Worm (Caenorhabditis elegans) whole organism, L4 larva: ENCODE data around the gene F59B2.13.

Experiments
- F26F4.8 ChIP-seq: fragments of 200-800 bp; sonication (Bioruptor generic); conservative IDR thresholded peaks from 2 replicates; pipeline ENCODE4 v1.3.6; 2022; ENCODE audit warnings: missing genetic modification characterization, missing compliant biosample characterization
- T20F7.1 ChIP-seq: fragments of 200-800 bp; sonication (Bioruptor generic); optimal IDR thresholded peaks from 2 replicates; lab custom pipeline; 2018; ENCODE audit warnings: mild to moderate bottlenecking, missing genetic modification characterization, missing compliant biosample characterization
- Y48G9A.11 ChIP-seq: fragments of 200-800 bp; sonication (Bioruptor generic); IDR thresholded peaks from 2 replicates; pipeline ENCODE4 v1.3.6; 2022; ENCODE audit warnings: missing genetic modification reagents, missing genetic modification characterization, missing compliant biosample characterization
- Y5F2A.4 ChIP-seq: fragments of 200-800 bp; sonication (Bioruptor generic); optimal IDR thresholded peaks from 2 replicates; lab custom pipeline; 2018; ENCODE audit warnings: mild to moderate bottlenecking, missing genetic modification characterization, missing compliant biosample characterization
- Y75B8A.6 ChIP-seq: fragments of 200-800 bp; sonication (Bioruptor generic); IDR thresholded peaks from 2 replicates; pipeline ENCODE4 v1.3.6; 2022; ENCODE audit warnings: missing genetic modification reagents, missing genetic modification characterization, missing compliant biosample characterization
- aha-1 ChIP-seq: fragments of 150-350 bp; peaks from one replicate; lab custom pipeline; 2014; ENCODE audit warnings: missing biosample characterization, missing genetic modification characterization
- aly-2 ChIP-seq: sonication (generic microtip); optimal IDR thresholded peaks from 2 replicates; lab custom pipeline; 2018; ENCODE audit warnings: missing biosample characterization, missing genetic modification characterization
- ama-1 ChIP-seq: fragments of 150-350 bp; optimal IDR thresholded peaks from 2 replicates; lab custom pipeline; 2014; ENCODE audit warnings: inconsistent platforms, mixed read lengths
- arid-1 ChIP-seq: fragments of 200-800 bp; sonication (Bioruptor generic); conservative IDR thresholded peaks from 2 replicates; pipeline ENCODE4 v1.3.6; 2022; ENCODE audit warnings: missing genetic modification reagents, missing genetic modification characterization, missing compliant biosample characterization
- ceh-20 ChIP-seq: fragments of 200-800 bp; sonication (Bioruptor generic); IDR thresholded peaks from 2 replicates; pipeline ENCODE4 v1.3.6; 2022; ENCODE audit warnings: missing genetic modification reagents, missing genetic modification characterization, missing compliant biosample characterization
- ceh-32 ChIP-seq: sonication (generic microtip); optimal IDR thresholded peaks from 2 replicates; lab custom pipeline; 2016; ENCODE audit warnings: mild to moderate bottlenecking, missing genetic modification characterization, missing compliant biosample characterization; ENCODE audit not compliant: poor library complexity
- ceh-62 ChIP-seq: sonication (generic microtip); optimal IDR thresholded peaks from 2 replicates; lab custom pipeline; 2017; ENCODE audit warnings: missing biosample characterization, missing genetic modification characterization
- ceh-82 ChIP-seq: sonication (generic microtip); optimal IDR thresholded peaks from 2 replicates; lab custom pipeline; 2017; ENCODE audit warnings: missing biosample characterization, missing genetic modification characterization
- daf-12 ChIP-seq: fragments of 150-350 bp; optimal IDR thresholded peaks from 2 replicates; lab custom pipeline; 2014; ENCODE audit warnings: missing biosample characterization, missing genetic modification reagents, missing genetic modification characterization
- dmd-6 ChIP-seq: fragments of 200-800 bp; sonication (Bioruptor generic); IDR thresholded peaks from 2 replicates; pipeline ENCODE4 v1.3.6; 2022; ENCODE audit warnings: missing genetic modification reagents, missing genetic modification characterization, missing compliant biosample characterization
- dpl-1 ChIP-seq: fragments of 150-350 bp; optimal IDR thresholded peaks from 2 replicates; lab custom pipeline; 2014; ENCODE audit warnings: missing biosample characterization, missing genetic modification reagents, missing genetic modification characterization
- duxl-1 ChIP-seq: sonication (generic microtip); optimal IDR thresholded peaks from 2 replicates; lab custom pipeline; 2016; ENCODE audit warnings: mild to moderate bottlenecking, missing genetic modification characterization, moderate library complexity, missing compliant biosample characterization; ENCODE audit not compliant: poor library complexity
- dve-1 ChIP-seq: sonication (generic microtip); optimal IDR thresholded peaks from 2 replicates; lab custom pipeline; 2017; ENCODE audit warnings: antibody characterized with exemption, mild to moderate bottlenecking, missing genetic modification characterization, missing compliant biosample characterization; ENCODE audit not compliant: insufficient read depth
- egl-43 ChIP-seq: fragments of 200-800 bp; sonication (Bioruptor generic); IDR thresholded peaks from 2 replicates; pipeline ENCODE4 v1.3.6; 2022; ENCODE audit warnings: missing genetic modification reagents, missing genetic modification characterization, missing compliant biosample characterization
- fkh-10 ChIP-seq: fragments of 150-350 bp; optimal IDR thresholded peaks from 2 replicates; lab custom pipeline; 2014; ENCODE audit warnings: missing biosample characterization, missing genetic modification reagents, missing genetic modification characterization
- fos-1 ChIP-seq: fragments of 150-350 bp; optimal IDR thresholded peaks from 2 replicates; lab custom pipeline; 2014; ENCODE audit warnings: missing biosample characterization, missing genetic modification characterization
- gei-8 ChIP-seq: fragments of 200-800 bp; sonication (Bioruptor generic); optimal IDR thresholded peaks from 2 replicates; lab custom pipeline; 2018; ENCODE audit warnings: mild to moderate bottlenecking, missing genetic modification characterization, missing compliant biosample characterization
- hmg-1.1 ChIP-seq: fragments of 200-800 bp; sonication (Bioruptor generic); IDR thresholded peaks from 2 replicates; pipeline ENCODE4 v1.3.6; 2022; ENCODE audit warnings: missing genetic modification reagents, missing genetic modification characterization, missing compliant biosample characterization
- lim-7 ChIP-seq: fragments of 200-800 bp; sonication (Bioruptor generic); IDR thresholded peaks from 2 replicates; pipeline ENCODE4 v1.3.6; 2022; ENCODE audit warnings: missing genetic modification characterization, missing compliant biosample characterization
- lin-13 ChIP-seq: fragments of 150-350 bp; optimal IDR thresholded peaks from 2 replicates; lab custom pipeline; 2014; ENCODE audit warnings: missing biosample characterization, missing genetic modification reagents, missing genetic modification characterization
- lin-15B ChIP-seq: fragments of 150-350 bp; sonication (generic microtip); optimal IDR thresholded peaks from 3 replicates; lab custom pipeline; 2014; ENCODE audit warnings: missing biosample characterization, missing genetic modification characterization
- lin-39 ChIP-seq: fragments of 150-350 bp; optimal IDR thresholded peaks from 2 replicates; lab custom pipeline; 2014; ENCODE audit warnings: missing biosample characterization, missing genetic modification reagents, missing genetic modification characterization
- lir-3 ChIP-seq: sonication (generic microtip); optimal IDR thresholded peaks from 2 replicates; lab custom pipeline; 2016; ENCODE audit warnings: mild to moderate bottlenecking, missing genetic modification characterization, missing compliant biosample characterization
- lsy-2 ChIP-seq, 2 experiments: fragments of 150-350 bp in 1 of 2; sonication (generic microtip) in 1 of 2; optimal IDR thresholded peaks; 2 replicates each; lab custom pipeline; 2014 to 2017; ENCODE audit warnings: missing biosample characterization in 2 of 2, missing genetic modification characterization in 2 of 2
- mdl-1 ChIP-seq, 2 experiments: fragments of 150-350 bp in 1 of 2; sonication (generic microtip) in 1 of 2; optimal IDR thresholded peaks; 2 replicates each; lab custom pipeline; 2014 to 2017; ENCODE audit warnings: missing biosample characterization in 2 of 2, missing genetic modification characterization in 2 of 2
- mdt-29 ChIP-seq: fragments of 200-800 bp; sonication (Bioruptor generic); IDR thresholded peaks from 2 replicates; pipeline ENCODE4 v1.3.6; 2022; ENCODE audit warnings: missing genetic modification reagents, missing genetic modification characterization, missing compliant biosample characterization
- mes-2 ChIP-seq: sonication (generic microtip); optimal IDR thresholded peaks from 2 replicates; lab custom pipeline; 2016; ENCODE audit warnings: missing genotype, mild to moderate bottlenecking, missing genetic modification characterization, missing compliant biosample characterization; ENCODE audit not compliant: poor library complexity, severe bottlenecking
- mxl-2 ChIP-seq: fragments of 200-800 bp; sonication (Bioruptor generic); conservative IDR thresholded peaks from 2 replicates; pipeline ENCODE4 v1.3.6; 2022; ENCODE audit warnings: missing genetic modification reagents, missing genetic modification characterization, missing compliant biosample characterization
- mxl-3 ChIP-seq: fragments of 200-800 bp; sonication (Bioruptor generic); optimal IDR thresholded peaks from 2 replicates; lab custom pipeline; 2018; ENCODE audit warnings: mild to moderate bottlenecking, missing genetic modification characterization, missing compliant biosample characterization
- nhr-102 ChIP-seq: sonication (generic microtip); optimal IDR thresholded peaks from 2 replicates; lab custom pipeline; 2016; ENCODE audit warnings: mild to moderate bottlenecking, missing genetic modification characterization, moderate library complexity, missing compliant biosample characterization
- nhr-28 ChIP-seq: fragments of 150-350 bp; optimal IDR thresholded peaks from 2 replicates; lab custom pipeline; 2014; ENCODE audit warnings: missing biosample characterization, missing genetic modification characterization
- nhr-41 ChIP-seq: fragments of 200-800 bp; sonication (Bioruptor generic); IDR thresholded peaks from 2 replicates; pipeline ENCODE4 v1.3.6; 2022; ENCODE audit warnings: missing genetic modification reagents, missing genetic modification characterization, missing compliant biosample characterization
- nhr-48 ChIP-seq: sonication (generic microtip); optimal IDR thresholded peaks from 2 replicates; lab custom pipeline; 2016; ENCODE audit warnings: mild to moderate bottlenecking, missing genetic modification characterization, missing compliant biosample characterization
- nhr-6 ChIP-seq: fragments of 150-350 bp; optimal IDR thresholded peaks from 2 replicates; lab custom pipeline; 2014; ENCODE audit warnings: missing biosample characterization, missing genetic modification characterization
- nhr-76 ChIP-seq: fragments of 150-350 bp; optimal IDR thresholded peaks from 2 replicates; lab custom pipeline; 2014; ENCODE audit warnings: missing biosample characterization, missing genetic modification characterization
- pha-4 ChIP-seq, 2 experiments: fragments of 150-350 bp in 1 of 2; fragments of 200-800 bp in 1 of 2; sonication (Bioruptor generic) in 1 of 2; IDR thresholded peaks in 1 of 2; optimal IDR thresholded peaks in 1 of 2; 2 replicates each; pipeline versions ENCODE4 v1.3.6 to Lab custom; 2014 to 2022; ENCODE audit warnings: missing genetic modification characterization in 2 of 2, missing genetic modification reagents in 2 of 2, missing biosample characterization in 1 of 2, missing compliant biosample characterization in 1 of 2
- rbr-2 ChIP-seq: sonication (generic microtip); optimal IDR thresholded peaks from 2 replicates; lab custom pipeline; 2016; ENCODE audit warnings: missing genotype, missing genetic modification characterization, missing compliant biosample characterization
- sdz-12 ChIP-seq: fragments of 200-800 bp; sonication (Bioruptor generic); optimal IDR thresholded peaks from 2 replicates; lab custom pipeline; 2018; ENCODE audit warnings: mild to moderate bottlenecking, missing genetic modification characterization, missing compliant biosample characterization
- tra-1 ChIP-seq: fragments of 200-800 bp; sonication (Bioruptor generic); IDR thresholded peaks from 2 replicates; pipeline ENCODE4 v1.3.6; 2022; ENCODE audit warnings: missing genetic modification reagents, missing genetic modification characterization, missing compliant biosample characterization
- unc-62 ChIP-seq, 3 experiments: fragments of 150-350 bp in 1 of 3; sonication (generic microtip); optimal IDR thresholded peaks in 2 of 3; peaks in 1 of 3; 1 replicate in 1 of 3; 2 replicates in 2 of 3; lab custom pipeline; 2014 to 2017; ENCODE audit warnings: missing biosample characterization in 3 of 3, missing genetic modification characterization in 3 of 3, missing genetic modification reagents in 3 of 3, missing genotype in 1 of 3
- zfp-3 ChIP-seq: fragments of 200-800 bp; sonication (Bioruptor generic); conservative IDR thresholded peaks from 2 replicates; pipeline ENCODE4 v1.3.6; 2022; ENCODE audit warnings: missing genetic modification reagents, missing genetic modification characterization, missing compliant biosample characterization
- zip-11 ChIP-seq: fragments of 200-800 bp; sonication (Bioruptor generic); IDR thresholded peaks from 2 replicates; pipeline ENCODE4 v1.3.6; 2022; ENCODE audit warnings: missing genetic modification characterization, missing compliant biosample characterization
- zip-2 ChIP-seq: fragments of 150-350 bp; optimal IDR thresholded peaks from 2 replicates; lab custom pipeline; 2014; ENCODE audit warnings: missing biosample characterization, missing genetic modification characterization
- ztf-11 ChIP-seq: fragments of 150-350 bp; optimal IDR thresholded peaks from 2 replicates; lab custom pipeline; 2014; ENCODE audit warnings: missing biosample characterization, missing genetic modification characterization
- ztf-7 ChIP-seq: fragments of 150-350 bp; optimal IDR thresholded peaks from 2 replicates; lab custom pipeline; 2014; ENCODE audit warnings: missing biosample characterization, missing genetic modification characterization

Gene F59B2.13

DNA sequence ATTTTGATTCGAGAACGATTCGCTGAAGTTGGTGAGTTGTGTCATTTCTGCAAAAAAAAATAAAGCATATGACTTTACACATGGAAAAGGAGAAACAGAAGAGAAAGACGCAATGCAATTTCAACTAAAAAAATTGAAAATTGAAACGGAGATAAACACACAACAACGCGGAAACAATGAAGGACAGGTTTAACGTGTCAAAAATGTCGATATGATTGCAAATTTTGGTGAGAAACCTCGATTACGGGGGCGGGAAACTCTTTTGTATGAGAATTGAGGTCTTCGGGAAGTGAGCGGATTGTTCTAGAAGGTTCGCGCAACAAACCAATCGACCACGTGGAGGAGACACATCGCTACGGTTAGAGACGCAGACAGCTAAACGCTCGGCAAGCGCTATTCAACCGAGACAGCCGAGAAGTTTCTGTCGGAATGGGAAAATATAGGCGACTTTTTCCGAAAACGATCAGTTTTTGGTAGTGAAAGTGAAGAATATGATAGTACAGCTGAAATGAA is 26.9 kb upstream of the F59B2.13 start, which contains the start of gene R107.5 (continued):
- TF ChIP-seq aly-2 (tag; lab: Kevin White, UChicago) = no peak
- peak; percentile 92 for TF ChIP-seq Y75B8A.6 (GFP tag; lab: Robert Waterston, UW)
- TF ChIP-seq zip-2 (tag; lab: Kevin White, UChicago) = peak; percentile 64
- peak; percentile 48 for TF ChIP-seq ama-1 (lab: Kevin White, UChicago)
- peak; percentile 92 for TF ChIP-seq egl-43 (GFP tag; lab: Robert Waterston, UW)
- peak; percentile 97 for TF ChIP-seq zfp-3 (GFP tag; lab: Robert Waterston, UW)
- peak; percentile 96 for TF ChIP-seq dmd-6 (GFP tag; lab: Robert Waterston, UW)
- peak; percentile 75 for TF ChIP-seq nhr-28 (tag; lab: Kevin White, UChicago)
- peak; percentile 57 for TF ChIP-seq duxl-1 (tag; lab: Kevin White, UChicago)
- TF ChIP-seq lim-7 (GFP tag; lab: Robert Waterston, UW) = peak; percentile 67; the same call in 1 of the 2 replicates
- peak; percentile 97 for TF ChIP-seq sdz-12
- TF ChIP-seq lin-39 (tag; lab: Kevin White, UChicago) = no peak
- peak in 1 of 2 experiments; percentile 84 for TF ChIP-seq unc-62 (GFP tag; optimal IDR thresholded peaks at IDR 0.05 in 1 of 2; lab: Kevin White, UChicago)
- peak; percentile 12 for TF ChIP-seq unc-62 (tag; optimal IDR thresholded peaks at IDR 0.05; lab: Kevin White, UChicago)
- peak; percentile 94 for TF ChIP-seq dve-1
- TF ChIP-seq mes-2 (tag; lab: Kevin White, UChicago) = peak; percentile 72
- TF ChIP-seq lir-3 (tag; lab: Kevin White, UChicago) = no peak
- TF ChIP-seq T20F7.1 (GFP tag; lab: Kevin White, UChicago) = peak; percentile 82
- TF ChIP-seq nhr-102 (tag; lab: Kevin White, UChicago) = peak; percentile 94
- peak; percentile 97 for TF ChIP-seq mxl-3 (GFP tag; lab: Kevin White, UChicago)
- TF ChIP-seq ceh-20 (GFP tag; lab: Robert Waterston, UW) = peak; percentile 99
- TF ChIP-seq fkh-10 = no peak
- peak; percentile 81 for TF ChIP-seq nhr-41 (GFP tag; lab: Robert Waterston, UW)
- no peak for TF ChIP-seq F26F4.8 (GFP tag; lab: Robert Waterston, UW)
- TF ChIP-seq lin-15B = no peak
- peak; percentile 83 for TF ChIP-seq lin-13 (GFP tag; lab: Kevin White, UChicago)
- peak; percentile 97 for TF ChIP-seq pha-4 (GFP tag; IDR thresholded peaks at IDR 0.05; lab: Robert Waterston, UW)
- TF ChIP-seq pha-4 (tag; optimal IDR thresholded peaks at IDR 0.05; lab: Kevin White, UChicago) = peak; percentile 26
- TF ChIP-seq Y5F2A.4 (GFP tag; lab: Kevin White, UChicago) = peak; percentile 88
- no peak for TF ChIP-seq fos-1 (tag; lab: Kevin White, UChicago)
- peak; percentile 82 for TF ChIP-seq Y48G9A.11 (GFP tag; lab: Robert Waterston, UW)
- no peak for TF ChIP-seq daf-12 (tag; lab: Kevin White, UChicago)
- TF ChIP-seq ceh-62 (tag; lab: Kevin White, UChicago) = no peak
- peak; percentile 3 for TF ChIP-seq ceh-32 (tag; lab: Kevin White, UChicago)
- TF ChIP-seq ztf-7 (tag; lab: Kevin White, UChicago) = peak; percentile 21
- TF ChIP-seq mdt-29 = peak; percentile 100
- TF ChIP-seq ceh-82 = no peak
- peak; percentile 86 to 98 for TF ChIP-seq mdl-1 (tag; optimal IDR thresholded peaks at IDR 0.05; lab: Kevin White, UChicago)
- TF ChIP-seq hmg-1.1 (GFP tag; lab: Robert Waterston, UW) = peak; percentile 93
- TF ChIP-seq tra-1 (GFP tag; lab: Robert Waterston, UW) = peak; percentile 97
- TF ChIP-seq ztf-11 (tag; lab: Kevin White, UChicago) = no peak
- peak; percentile 73 for TF ChIP-seq dpl-1 (GFP tag; lab: Kevin White, UChicago)
- peak; percentile 95 for TF ChIP-seq rbr-2 (tag; lab: Kevin White, UChicago)
- peak; percentile 88 to 92 for TF ChIP-seq lsy-2 (tag; optimal IDR thresholded peaks at IDR 0.05; lab: Kevin White, UChicago)
- peak; percentile 91 for TF ChIP-seq arid-1 (GFP tag; lab: Robert Waterston, UW)
- peak; percentile 56; the same call in 1 of the 2 replicates for TF ChIP-seq mxl-2 (GFP tag; lab: Robert Waterston, UW)
- TF ChIP-seq nhr-6 (tag; lab: Kevin White, UChicago) = peak; percentile 71
- peak; percentile 96 for TF ChIP-seq gei-8 (GFP tag; lab: Kevin White, UChicago)
- 0 out of 2 replicates have a peak, but pooled peaks have one; percentile 13 for TF ChIP-seq zip-11 (GFP tag; lab: Robert Waterston, UW)
- TF ChIP-seq nhr-48 (tag; lab: Kevin White, UChicago) = peak; percentile 94
- TF ChIP-seq aha-1 = peak; percentile 99
- TF ChIP-seq nhr-76 (tag; lab: Kevin White, UChicago) = peak; percentile 71
